Fruit fly (Drosophila melanogaster) whole organism: ENCODE data around the gene gl.

Source experiments
- CG8478 ChIP-seq: fragments of >200 bp; optimal IDR thresholded peaks from 2 replicates; lab custom pipeline; 2018; ENCODE audit warnings: inconsistent platforms
- EcR ChIP-seq, 2 experiments: fragments of >200 bp; optimal IDR thresholded peaks; 2 replicates each; lab custom pipeline; 2017; ENCODE audit warnings: missing biosample characterization in 2 of 2, missing genetic modification characterization in 2 of 2, missing genetic modification reagents in 2 of 2
- pan ChIP-seq: fragments of >200 bp; optimal IDR thresholded peaks from 2 replicates; lab custom pipeline; 2017
- psq ChIP-seq: fragments of >200 bp; optimal IDR thresholded peaks from 2 replicates; lab custom pipeline; 2017
- usp ChIP-seq: fragments of >200 bp; optimal IDR thresholded peaks from 2 replicates; lab custom pipeline; 2017; ENCODE audit warnings: missing biosample characterization, missing genetic modification characterization, mixed read lengths

- TF ChIP-seq CG8478 (lab: Kevin White, UChicago), result no peak
- no peak for TF ChIP-seq EcR (GFP tag; optimal IDR thresholded peaks at IDR 0.05; lab: Kevin White, UChicago)
- TF ChIP-seq pan, result no peak
- TF ChIP-seq usp (GFP tag; lab: Kevin White, UChicago), result no peak
- TF ChIP-seq psq (lab: Kevin White, UChicago), result no peak
Observed at dm6 chr3R:18402549-18403429, 30.3 kb upstream of the gl start, which contains the start of the genes Wdr37 and koko.
